Fruit fly (Drosophila melanogaster): ENCODE results near the gene pigeon.

pigeon gene

dm6 chr2L:19156737-19157287, 29.0 kb upstream of the pigeon start (continued):
- TF ChIP-seq CG4360 (GFP tag; IDR thresholded peaks at IDR 0.05) = 0 out of 2 replicates have a peak, but pooled peaks have one; percentile 29
- TF ChIP-seq en (GFP tag; optimal IDR thresholded peaks at IDR 0.05) = no peak
- no peak for TF ChIP-seq CG4730 (GFP tag; IDR thresholded peaks at IDR 0.05)
- TF ChIP-seq MBD-R2 (GFP tag; IDR thresholded peaks at IDR 0.05) = 0 out of 2 replicates have a peak, but pooled peaks have one; percentile 8
- TF ChIP-seq crc (GFP tag; optimal IDR thresholded peaks at IDR 0.05) = no peak
- TF ChIP-seq wek (GFP tag; optimal IDR thresholded peaks at IDR 0.05) = no peak
- TF ChIP-seq Atf6 (GFP tag; IDR thresholded peaks at IDR 0.05) = 0 out of 2 replicates have a peak, but pooled peaks have one; percentile 12
- no peak for TF ChIP-seq Usf (GFP tag; optimal IDR thresholded peaks at IDR 0.05)
- 0 out of 3 replicates have a peak, but pooled peaks have one; percentile 44 for TF ChIP-seq z (GFP tag; IDR thresholded peaks at IDR 0.05)
- TF ChIP-seq YL-1 (GFP tag; optimal IDR thresholded peaks at IDR 0.05) = no peak
- no peak for TF ChIP-seq Camta (GFP tag; optimal IDR thresholded peaks at IDR 0.05)
- no peak for TF ChIP-seq CG18476 (GFP tag; optimal IDR thresholded peaks at IDR 0.05)
- TF ChIP-seq Pdp1 (GFP tag; optimal IDR thresholded peaks at IDR 0.05) = peak in 1 of 2 experiments; percentile 80
- TF ChIP-seq CG18011 (GFP tag; optimal IDR thresholded peaks at IDR 0.05) = no peak
- TF ChIP-seq cg (GFP tag; optimal IDR thresholded peaks at IDR 0.05) = peak; percentile 82
- TF ChIP-seq fd96Cb (tag; optimal IDR thresholded peaks at IDR 0.05) = no peak
- TF ChIP-seq chinmo (GFP tag; IDR thresholded peaks at IDR 0.05; ENCODE audit: partially characterized antibody) = peak; percentile 94; the same call in 3 of the 4 replicates
- TF ChIP-seq CG12744 (GFP tag; optimal IDR thresholded peaks at IDR 0.05) = no peak
- peak; percentile 11 for TF ChIP-seq abd-A (tag; optimal IDR thresholded peaks at IDR 0.05)
- TF ChIP-seq CG12155 (GFP tag; optimal IDR thresholded peaks at IDR 0.05) = no peak
- 0 out of 2 replicates have a peak, but pooled peaks have one; percentile 32 for TF ChIP-seq tna (GFP tag; IDR thresholded peaks at IDR 0.05; ENCODE audit: partially characterized antibody)
- no peak for TF ChIP-seq CG16815 (GFP tag; optimal IDR thresholded peaks at IDR 0.05)
- TF ChIP-seq crol (GFP tag; IDR thresholded peaks at IDR 0.05) = peak; percentile 66
- no peak for TF ChIP-seq CG2202 (tag; optimal IDR thresholded peaks at IDR 0.05)
- no peak for TF ChIP-seq pzg (GFP tag; optimal IDR thresholded peaks at IDR 0.05)
- no peak for TF ChIP-seq PHDP (tag; optimal IDR thresholded peaks at IDR 0.05)
- TF ChIP-seq CG4282 (GFP tag; optimal IDR thresholded peaks at IDR 0.05) = no peak
- TF ChIP-seq CG31441 (GFP tag; IDR thresholded peaks at IDR 0.05) = no peak
- TF ChIP-seq D19A (tag; optimal IDR thresholded peaks at IDR 0.05) = peak; percentile 38
- no peak for TF ChIP-seq Kr (GFP tag; optimal IDR thresholded peaks at IDR 0.05)
- TF ChIP-seq jumu (GFP tag; optimal IDR thresholded peaks at IDR 0.05) = no peak
- TF ChIP-seq CG9215 (GFP tag; IDR thresholded peaks at IDR 0.05) = no peak
- TF ChIP-seq CG11696 (GFP tag; IDR thresholded peaks at IDR 0.05) = no peak; the same call in 1 of the 2 replicates
- peak; percentile 81 for TF ChIP-seq pfk (GFP tag; optimal IDR thresholded peaks at IDR 0.05)
- TF ChIP-seq Ptx1 (GFP tag; IDR thresholded peaks at IDR 0.05) = no peak
- TF ChIP-seq kay (GFP tag; optimal IDR thresholded peaks at IDR 0.05) = no peak
- TF ChIP-seq Xrp1 (GFP tag; IDR thresholded peaks at IDR 0.05) = 0 out of 2 replicates have a peak, but pooled peaks have one; percentile 7
- TF ChIP-seq ftz-f1 (GFP tag; optimal IDR thresholded peaks at IDR 0.05) = peak; percentile 24
- TF ChIP-seq maf-S (GFP tag; optimal IDR thresholded peaks at IDR 0.05) = no peak
- TF ChIP-seq CG11695 (GFP tag; IDR thresholded peaks at IDR 0.05) = no peak
- peak; percentile 47; the same call in 1 of the 3 replicates for TF ChIP-seq CG6175 (GFP tag; IDR thresholded peaks at IDR 0.05)
- no peak for TF ChIP-seq nmo (GFP tag; optimal IDR thresholded peaks at IDR 0.05)
- TF ChIP-seq CG12659 (GFP tag; optimal IDR thresholded peaks at IDR 0.05) = no peak
- no peak for TF ChIP-seq CG16779 (GFP tag; IDR thresholded peaks at IDR 0.05)
- no peak for TF ChIP-seq gsb-n (tag; optimal IDR thresholded peaks at IDR 0.05)
- TF ChIP-seq sens (GFP tag) = no peak
- TF ChIP-seq sens-2 (GFP tag; IDR thresholded peaks at IDR 0.05) = no peak
- no peak for TF ChIP-seq luna (GFP tag; optimal IDR thresholded peaks at IDR 0.05)
- peak; percentile 68 for TF ChIP-seq CG13894 (tag; optimal IDR thresholded peaks at IDR 0.05)
- TF ChIP-seq CG32532 (GFP tag; IDR thresholded peaks at IDR 0.05) = peak; percentile 28; the same call in 1 of the 2 replicates
- no peak for TF ChIP-seq Aef1 (GFP tag; IDR thresholded peaks at IDR 0.05)
